Worm (Caenorhabditis elegans) whole organism, L4/young adult: ENCODE results near the gene msrp-7.
A peak's percentile ranks its signal among the peaks of the same experiment; 100 is the strongest.

ENCODE experiments used
- W03F9.2 ChIP-seq: fragments of 150-350 bp; optimal IDR thresholded peaks from 2 replicates; lab custom pipeline; 2014; ENCODE audit warnings: missing biosample characterization, missing genetic modification characterization
- him-1 ChIP-seq: sonication (generic microtip); optimal IDR thresholded peaks from 2 replicates; lab custom pipeline; 2016; ENCODE audit warnings: missing genotype, missing genetic modification reagents, missing genetic modification characterization, missing compliant biosample characterization

DNA sequence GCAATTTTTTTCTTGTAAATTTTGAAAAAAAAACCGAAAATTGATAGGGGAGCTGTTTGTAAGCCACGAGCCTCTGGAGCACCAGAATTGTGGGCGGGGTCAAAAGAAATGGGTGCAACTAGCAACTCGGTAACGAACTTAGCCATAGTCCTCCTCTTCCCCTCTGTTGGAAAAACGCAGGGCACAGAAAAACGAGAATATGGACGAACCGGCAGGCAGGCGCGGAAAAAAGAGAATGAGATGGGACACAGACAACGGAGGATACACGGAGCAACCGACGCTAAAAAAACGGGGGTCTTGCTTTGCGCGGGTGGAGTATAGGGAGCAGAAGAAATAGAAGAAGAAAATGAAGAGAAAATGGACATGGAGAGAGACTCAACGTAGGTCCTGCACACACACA is 49.1 kb upstream of the msrp-7 start:
- TF ChIP-seq W03F9.2 (tag; lab: Kevin White, UChicago) (no peak), him-1 (tag; lab: Kevin White, UChicago) (peak; percentile 65)
